Worm (Caenorhabditis elegans) whole organism, L1 larva: ENCODE data around the gene T08B6.1.

Source experiments
- blmp-1 ChIP-seq: fragments of 150-350 bp; optimal IDR thresholded peaks from 2 replicates; lab custom pipeline; 2014; ENCODE audit warnings: missing biosample characterization, missing genetic modification characterization
- mdl-1 ChIP-seq, 2 experiments: fragments of 150-350 bp; optimal IDR thresholded peaks; 2 replicates each; lab custom pipeline; 2014 to 2017; ENCODE audit warnings: missing biosample characterization in 2 of 2, missing genetic modification characterization in 2 of 2, inconsistent platforms in 1 of 2
- nhr-77 ChIP-seq: fragments of 150-350 bp; optimal IDR thresholded peaks from 2 replicates; lab custom pipeline; 2014; ENCODE audit warnings: missing biosample characterization, missing genetic modification characterization
- tbx-2 ChIP-seq: sonication (generic microtip); optimal IDR thresholded peaks from 2 replicates; lab custom pipeline; 2016; ENCODE audit warnings: missing genetic modification characterization, missing compliant biosample characterization
- ztf-11 ChIP-seq, 2 experiments: sonication (generic microtip); optimal IDR thresholded peaks; 2 replicates each; lab custom pipeline; 2016 to 2017; ENCODE audit warnings: missing genetic modification characterization in 2 of 2, missing biosample characterization in 1 of 2, missing compliant biosample characterization in 1 of 2

DNA sequence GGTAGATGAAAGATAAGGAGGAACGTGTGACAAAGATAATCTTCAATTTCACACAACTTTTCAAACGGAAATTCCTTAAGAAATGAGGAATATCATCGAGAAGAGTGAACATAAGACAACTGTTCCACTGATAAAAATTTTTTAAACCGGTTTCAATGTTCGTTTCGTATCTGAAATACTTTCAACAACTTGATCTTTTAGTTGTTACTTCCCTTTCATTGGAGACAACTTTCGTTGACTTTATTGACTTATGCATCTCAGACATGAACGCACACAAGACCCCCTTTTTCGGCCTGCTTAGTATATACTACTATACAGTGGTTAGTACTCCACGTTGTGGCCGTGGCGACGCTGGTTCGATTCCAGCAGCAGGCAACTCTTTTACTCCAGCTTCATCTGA is 25.7 kb downstream of the T08B6.1 start, which contains the start of the genes Y17G9A.4 and str-173:
- TF ChIP-seq ztf-11 (tag; optimal IDR thresholded peaks at IDR 0.05; lab: Kevin White, UChicago) (no peak), mdl-1 (tag; optimal IDR thresholded peaks at IDR 0.05; lab: Kevin White, UChicago) (no peak), nhr-77 (no peak), blmp-1 (tag; lab: Kevin White, UChicago) (no peak), tbx-2 (no peak)
